Fruit fly (Drosophila melanogaster) whole organism, embryonic: ENCODE measurements around the gene sloth1.

Experiments used
- Doc3 ChIP-seq: fragments of 200-800 bp; sonication (Bioruptor generic); IDR thresholded peaks from 3 replicates; pipeline ENCODE4 v1.3.6; 2022; ENCODE audit warnings: missing biosample characterization, missing genetic modification characterization; ENCODE audit not compliant: partially characterized antibody
- fd3F ChIP-seq: fragments of 200-800 bp; sonication (Bioruptor generic); optimal IDR thresholded peaks from 2 replicates; lab custom pipeline; 2018; ENCODE audit warnings: missing biosample characterization, mild to moderate bottlenecking, missing genetic modification characterization, moderate library complexity

DNA sequence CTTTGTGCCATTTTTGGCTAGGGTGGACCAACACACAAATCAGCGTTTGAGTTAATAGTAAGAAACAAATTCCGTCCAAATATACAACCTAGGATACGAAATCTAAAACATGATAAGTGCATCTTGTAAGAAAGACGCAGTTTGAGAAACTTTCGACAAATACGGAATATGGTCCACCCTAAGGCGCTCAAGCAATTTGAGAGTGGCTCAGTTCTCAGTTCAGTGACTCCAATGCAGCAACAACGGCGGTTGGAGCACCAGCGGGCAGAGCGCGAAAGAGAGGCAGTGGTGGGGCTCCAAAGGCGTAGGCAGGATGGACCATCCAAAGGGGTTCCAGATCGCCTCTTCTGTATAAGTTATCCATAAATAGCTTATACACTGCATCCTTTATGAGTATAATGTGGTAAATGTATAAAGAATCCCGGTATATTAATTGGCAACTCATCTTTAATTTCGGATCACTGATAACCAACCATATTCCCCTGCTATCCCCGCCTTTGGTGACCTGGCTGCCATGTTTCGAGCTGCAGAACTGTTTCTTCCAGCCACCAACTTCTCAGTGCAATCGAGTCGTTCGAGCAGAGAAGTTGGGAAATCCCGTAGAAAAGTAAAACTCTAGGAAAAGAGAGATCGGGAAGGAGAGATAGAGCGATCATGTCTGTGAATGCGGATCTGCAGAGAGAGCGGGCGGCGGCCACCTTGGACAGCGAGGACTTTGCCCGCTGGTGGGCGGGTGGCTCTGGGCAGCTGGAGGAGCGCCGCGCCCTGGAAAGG, 41.6 kb upstream of the sloth1 start, which contains the start of gene CG4586:
- TF ChIP-seq Doc3 (GFP tag; lab: Robert Waterston, UW) (no peak), fd3F (peak; percentile 89)
